Worm (Caenorhabditis elegans) whole organism, L1 larva: Measurements from ENCODE around the gene clec-149.

Source experiments
- egl-27 ChIP-seq, 2 experiments: fragments of 150-350 bp in 1 of 2; sonication (generic microtip); optimal IDR thresholded peaks; 3 replicates each; lab custom pipeline; 2017 to 2018; ENCODE audit warnings: missing biosample characterization in 2 of 2, missing genetic modification characterization in 2 of 2, missing genetic modification reagents in 2 of 2
- lin-35 ChIP-seq, 2 experiments: fragments of 150-350 bp; optimal IDR thresholded peaks; 2 replicates each; lab custom pipeline; 2014; ENCODE audit warnings: missing biosample characterization in 2 of 2, missing genetic modification characterization in 2 of 2, missing genetic modification reagents in 2 of 2

DNA sequence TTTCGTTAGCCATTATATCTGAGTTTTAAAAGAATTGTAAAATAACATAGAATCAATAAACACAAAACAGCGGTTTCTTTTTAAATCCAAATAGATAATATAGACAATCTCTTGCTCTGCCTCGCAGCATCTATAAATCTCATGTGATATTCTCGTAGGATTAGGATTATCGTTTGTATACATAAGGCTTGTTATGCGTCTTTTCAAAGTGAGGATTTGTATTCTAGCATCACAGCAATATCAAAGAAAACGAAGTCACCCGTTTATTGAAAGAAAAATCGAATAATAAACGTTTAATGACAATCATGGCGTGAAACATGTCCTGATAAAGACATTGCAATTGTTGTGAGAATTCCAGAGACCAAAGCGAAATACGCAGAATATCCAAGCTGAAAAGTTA, 49.4 kb downstream of the clec-149 start, which contains the start of the genes T24C4.3 and clc-20:
- TF ChIP-seq lin-35 (GFP tag; optimal IDR thresholded peaks at IDR 0.05; lab: Kevin White, UChicago): no peak
- no peak for TF ChIP-seq egl-27 (tag; optimal IDR thresholded peaks at IDR 0.05; lab: Kevin White, UChicago)
